Worm (Caenorhabditis elegans): ENCODE results near the gene Y73B6BL.22.

DNA sequence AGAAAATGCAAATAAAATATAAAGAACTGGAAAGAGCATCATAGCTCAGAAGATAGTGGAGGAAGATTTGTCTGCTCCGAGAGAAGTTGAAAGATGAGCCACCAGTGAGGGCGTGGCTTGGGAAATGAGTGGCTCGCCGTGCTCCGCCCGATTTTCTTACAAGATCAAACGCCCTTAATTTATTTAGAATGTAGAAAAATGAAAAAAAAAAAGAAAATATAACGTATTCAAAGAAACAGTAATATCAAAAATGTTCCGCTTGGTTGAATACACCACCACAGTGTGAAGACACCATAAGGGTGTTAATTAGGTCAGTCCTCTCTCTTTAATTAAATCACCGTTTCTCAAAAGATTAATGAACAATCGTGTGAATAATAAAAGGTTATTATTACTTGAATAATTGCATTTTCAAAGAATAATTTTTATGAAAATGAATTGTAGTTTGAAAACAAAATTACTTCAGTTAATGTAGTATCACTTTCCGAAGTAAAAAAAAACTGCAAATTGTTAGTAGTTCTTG is 14.0 kb downstream of the Y73B6BL.22 start, which contains the start of gene sfrp-1:
- TF ChIP-seq T22C8.4 (GFP tag; IDR thresholded peaks at IDR 0.05) (no peak), med-1 (GFP tag; optimal IDR thresholded peaks at IDR 0.05; ENCODE audit: insufficient read depth) (no peak), ref-1 (GFP tag; conservative IDR thresholded peaks at IDR 0.05) (no peak)
